Worm (Caenorhabditis elegans): ENCODE measurements around the gene rbd-1.

Gene rbd-1

DNA sequence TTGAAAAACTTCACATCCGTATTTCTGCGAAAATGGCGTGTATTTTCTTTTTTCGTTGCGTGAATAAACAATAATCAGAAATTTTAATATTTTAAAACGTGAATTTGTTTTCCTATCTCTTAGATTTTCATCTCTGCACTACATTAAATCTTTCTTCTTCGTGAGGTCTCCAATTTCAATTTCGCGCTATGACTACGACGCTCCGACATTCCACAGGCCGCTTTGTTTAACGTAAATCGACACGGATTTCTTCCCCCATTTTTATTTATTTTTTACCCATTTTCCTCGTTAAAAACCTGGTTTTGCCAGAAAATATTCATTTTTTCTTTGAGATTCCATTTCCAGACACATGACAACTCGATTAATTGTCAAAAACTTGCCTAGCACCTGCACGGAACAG is at the start of gene rbd-1, which contains the start of gene T23F6.3:
rbd-1 (plus strand) TSS at position 346 of the 400 bp plus-strand sequence.
T23F6.3 (minus strand) TSS at position 120 of the 400 bp plus-strand sequence.
- TF ChIP-seq lir-1 (GFP tag; conservative IDR thresholded peaks at IDR 0.05) (0 out of 2 replicates have a peak, but pooled peaks have one; percentile 13), ZK185.1 (tag; optimal IDR thresholded peaks at IDR 0.05; ENCODE audit: poor library complexity, severe bottlenecking) (peak; percentile 73), Y79H2A.3 (GFP tag; conservative IDR thresholded peaks at IDR 0.05) (no peak), akir-1 (GFP tag; optimal IDR thresholded peaks at IDR 0.05) (no peak), Y67H2A.10 (GFP tag; conservative IDR thresholded peaks at IDR 0.05) (no peak), B0035.1 (tag; optimal IDR thresholded peaks at IDR 0.05) (no peak), somi-1 (GFP tag; optimal IDR thresholded peaks at IDR 0.05) (no peak), K12H6.12 (tag; optimal IDR thresholded peaks at IDR 0.05) (peak; percentile 72), hlh-12 (tag; optimal IDR thresholded peaks at IDR 0.05) (no peak), efl-1 (GFP tag; optimal IDR thresholded peaks at IDR 0.05) (peak; percentile 96), F37B4.10 (GFP tag; IDR thresholded peaks at IDR 0.05) (no peak), nfya-2 (GFP tag; IDR thresholded peaks at IDR 0.05) (no peak), attf-5 (GFP tag; optimal IDR thresholded peaks at IDR 0.05) (peak; percentile 77), nhr-80 (tag; optimal IDR thresholded peaks at IDR 0.05) (no peak), C17E4.6 (GFP tag; IDR thresholded peaks at IDR 0.05) (no peak), D2030.7 (GFP tag; IDR thresholded peaks at IDR 0.05) (peak; percentile 49; the same call in 1 of the 2 replicates), nhr-120 (GFP tag; IDR thresholded peaks at IDR 0.05) (no peak), F22D6.2 (tag; optimal IDR thresholded peaks at IDR 0.05) (no peak), nhr-27 (tag; optimal IDR thresholded peaks at IDR 0.05) (no peak), lag-1 (GFP tag; IDR thresholded peaks at IDR 0.05) (no peak), F39B2.1 (GFP tag; IDR thresholded peaks at IDR 0.05) (no peak), atf-7 (tag; optimal IDR thresholded peaks at IDR 0.05) (no peak), xnd-1 (tag; optimal IDR thresholded peaks at IDR 0.05) (no peak), ceh-40 (GFP tag; IDR thresholded peaks at IDR 0.05) (no peak), bed-1 (GFP tag; IDR thresholded peaks at IDR 0.05) (no peak), zfh-2 (GFP tag; conservative IDR thresholded peaks at IDR 0.05) (no peak), mel-28 (tag; optimal IDR thresholded peaks at IDR 0.05; ENCODE audit: borderline replicate concordance) (no peak), ceh-27 (GFP tag; optimal IDR thresholded peaks at IDR 0.05) (peak; percentile 71), K11D2.4 (GFP tag; IDR thresholded peaks at IDR 0.05) (peak; percentile 73), ama-1 (optimal IDR thresholded peaks at IDR 0.05) (no peak), ama-1 (GFP tag; optimal IDR thresholded peaks at IDR 0.05) (no peak), T26A5.8 (tag; optimal IDR thresholded peaks at IDR 0.05) (no peak), egrh-3 (GFP tag; IDR thresholded peaks at IDR 0.05) (no peak), lin-26 (GFP tag; IDR thresholded peaks at IDR 0.05) (no peak; the same call in 1 of the 2 replicates), die-1 (tag; optimal IDR thresholded peaks at IDR 0.05) (no peak), B0019.2 (GFP tag; conservative IDR thresholded peaks at IDR 0.05) (no peak), sptf-2 (GFP tag; optimal IDR thresholded peaks at IDR 0.05) (no peak), nhr-179 (tag; optimal IDR thresholded peaks at IDR 0.05) (no peak), lin-35 (GFP tag; optimal IDR thresholded peaks at IDR 0.05) (peak; percentile 51 to 97 (median 84)), snpc-1.3 (tag; optimal IDR thresholded peaks at IDR 0.05; ENCODE audit: insufficient read depth) (no peak), snpc-3.4 (tag; optimal IDR thresholded peaks at IDR 0.05) (no peak), mes-4 (tag; optimal IDR thresholded peaks at IDR 0.05) (no peak), madf-10 (tag; optimal IDR thresholded peaks at IDR 0.05) (peak; percentile 55), Y53F4B.3 (GFP tag; IDR thresholded peaks at IDR 0.05) (no peak), dpff-1 (tag; optimal IDR thresholded peaks at IDR 0.05) (no peak), ceh-58 (GFP tag; IDR thresholded peaks at IDR 0.05) (no peak), pbrm-1 (GFP tag; IDR thresholded peaks at IDR 0.05) (peak; percentile 54; the same call in 1 of the 2 replicates), sdz-38 (tag; optimal IDR thresholded peaks at IDR 0.05) (no peak), mxl-1 (tag; optimal IDR thresholded peaks at IDR 0.05) (no peak), cebp-2 (GFP tag; IDR thresholded peaks at IDR 0.05) (no peak), him-1 (tag; optimal IDR thresholded peaks at IDR 0.05) (peak; percentile 29)

All from whole organism, young adult.